Fruit fly (Drosophila melanogaster) whole organism, pupa: ENCODE data around the gene CG17633.

Experiments
- CG10348 ChIP-seq: fragments of 200-800 bp; sonication (Bioruptor generic); IDR thresholded peaks from 2 replicates; pipeline ENCODE4 v1.3.6; 2022; ENCODE audit warnings: missing biosample characterization, missing genetic modification characterization
- CG12605 ChIP-seq: fragments of 200-800 bp; sonication (Bioruptor generic); IDR thresholded peaks from 2 replicates; pipeline ENCODE4 v1.3.6; 2022; ENCODE audit warnings: missing biosample characterization, missing genetic modification characterization
- CG14655 ChIP-seq: fragments of 200-800 bp; sonication (Bioruptor generic); optimal IDR thresholded peaks from 3 replicates; lab custom pipeline; 2017; ENCODE audit warnings: mild to moderate bottlenecking, missing biosample characterization, missing genetic modification reagents, missing genetic modification characterization
- CG17806 ChIP-seq: fragments of 200-800 bp; sonication (Bioruptor generic); optimal IDR thresholded peaks from 2 replicates; lab custom pipeline; 2018; ENCODE audit warnings: missing biosample characterization, mild to moderate bottlenecking, missing genetic modification characterization, moderate library complexity
- CG32121 ChIP-seq: fragments of 200-800 bp; sonication (Bioruptor generic); IDR thresholded peaks from 2 replicates; pipeline ENCODE4 v1.3.6; 2022; ENCODE audit warnings: missing biosample characterization, missing genetic modification characterization
- CG8159 ChIP-seq: fragments of 200-800 bp; sonication (Bioruptor generic); optimal IDR thresholded peaks from 3 replicates; lab custom pipeline; 2018; ENCODE audit warnings: missing biosample characterization, mild to moderate bottlenecking, missing genetic modification characterization, moderate library complexity
- CG8301 ChIP-seq: fragments of 200-800 bp; sonication (Bioruptor generic); optimal IDR thresholded peaks from 2 replicates; lab custom pipeline; 2018; ENCODE audit warnings: missing biosample characterization, mild to moderate bottlenecking, missing genetic modification characterization
- CG9948 ChIP-seq: fragments of 200-800 bp; sonication (Bioruptor generic); optimal IDR thresholded peaks from 2 replicates; lab custom pipeline; 2018; ENCODE audit warnings: missing biosample characterization, mild to moderate bottlenecking, missing genetic modification characterization, moderate library complexity
- D1 ChIP-seq: fragments of 200-800 bp; sonication (Bioruptor generic); optimal IDR thresholded peaks from 2 replicates; lab custom pipeline; 2018; ENCODE audit warnings: missing biosample characterization, mild to moderate bottlenecking, missing genetic modification characterization, moderate library complexity
- EcR ChIP-seq: fragments of 200-800 bp; sonication (Bioruptor generic); optimal IDR thresholded peaks from 3 replicates; lab custom pipeline; 2019; ENCODE audit warnings: missing biosample characterization, missing genetic modification characterization, mild to moderate bottlenecking, moderate library complexity, missing genetic modification reagents
- Snoo ChIP-seq: fragments of 200-800 bp; sonication (Bioruptor generic); optimal IDR thresholded peaks from 3 replicates; lab custom pipeline; 2017; ENCODE audit warnings: missing biosample characterization, mild to moderate bottlenecking, missing genetic modification characterization, inconsistent platforms
- fd96Ca ChIP-seq: fragments of 200-800 bp; sonication (Bioruptor generic); IDR thresholded peaks from 3 replicates; pipeline ENCODE4 v1.3.6; 2022; ENCODE audit warnings: missing biosample characterization, missing genetic modification characterization
- gl ChIP-seq: fragments of 200-800 bp; sonication (Bioruptor generic); optimal IDR thresholded peaks from 2 replicates; lab custom pipeline; 2018; ENCODE audit warnings: missing biosample characterization, mild to moderate bottlenecking, missing genetic modification characterization
- rn ChIP-seq: fragments of 200-800 bp; sonication (Bioruptor generic); IDR thresholded peaks from 2 replicates; pipeline ENCODE4 v1.3.6; 2022; ENCODE audit warnings: missing biosample characterization, missing genetic modification characterization

The CG17633 gene

DNA sequence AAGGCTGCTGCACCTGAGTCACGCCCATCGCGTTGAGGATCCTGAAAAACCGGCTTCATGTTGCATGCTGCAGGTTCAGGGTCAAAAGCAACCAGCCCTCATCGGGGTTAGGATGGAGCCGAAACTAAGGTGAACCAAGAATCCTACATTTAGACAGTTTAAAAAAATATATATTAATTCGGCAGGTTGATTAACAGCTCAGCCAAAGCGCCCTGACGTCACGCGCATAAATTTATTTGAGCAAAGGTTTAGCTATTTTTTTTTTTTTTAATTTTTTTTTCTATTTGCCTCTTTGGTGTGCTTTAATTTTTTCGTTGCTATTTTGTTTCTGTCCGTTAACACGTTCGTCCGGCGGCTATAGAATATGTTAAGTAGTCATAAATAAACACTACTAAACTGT, 15.6 kb downstream of the CG17633 start:
- TF ChIP-seq D1 = peak; percentile 5
- no peak for TF ChIP-seq CG14655
- TF ChIP-seq CG8159 (tag; lab: Kevin White, UChicago) = peak; percentile 91

- TF ChIP-seq EcR (GFP tag; lab: Kevin White, UChicago) = peak; percentile 88
- TF ChIP-seq rn (GFP tag; lab: Robert Waterston, UW) = no peak
- no peak for TF ChIP-seq CG10348 (GFP tag; lab: Robert Waterston, UW)
- no peak for TF ChIP-seq CG8301
Measured at dm6 chr2L:9785917-9786432, 17.1 kb downstream of the CG17633 start.

- TF ChIP-seq fd96Ca (GFP tag; lab: Robert Waterston, UW) (no peak), CG12605 (no peak), EcR (GFP tag; lab: Kevin White, UChicago) (peak; percentile 38), Snoo (tag; lab: Kevin White, UChicago) (no peak), gl (tag; lab: Kevin White, UChicago) (no peak), CG32121 (peak; percentile 32; the same call in 1 of the 2 replicates), CG9948 (tag; lab: Kevin White, UChicago) (no peak), CG10348 (GFP tag; lab: Robert Waterston, UW) (no peak)
Measured at dm6 chr2L:9790535-9790992, 21.7 kb downstream of the CG17633 start, which contains the start of gene CG4036. Gene CG4036, plus strand, starts transcription at chr2L:9790882.

DNA sequence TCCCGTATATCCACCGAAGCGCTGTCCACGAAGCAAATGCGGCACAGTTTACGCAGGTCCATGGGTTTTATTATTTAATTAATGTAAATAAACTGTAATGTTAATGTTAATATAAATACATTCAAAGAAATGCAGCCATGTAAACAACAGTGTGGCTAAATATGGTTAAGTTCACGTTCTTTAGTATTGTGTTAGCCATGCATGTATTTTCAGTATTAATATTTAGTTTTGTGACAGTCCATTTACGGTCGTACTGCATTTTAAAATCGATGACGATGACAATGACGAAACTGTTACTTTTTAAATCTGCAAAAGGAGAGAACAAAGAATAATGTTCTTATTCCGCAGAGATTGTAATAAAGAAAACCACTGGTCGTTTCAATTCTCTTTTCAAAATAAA, 24.1 kb downstream of the CG17633 start, which contains the start of gene CG13123:
CG13123 (minus strand) TSS at position 163 of the 400 bp plus-strand sequence.
- TF ChIP-seq CG17806 (tag; lab: Kevin White, UChicago) = no peak
- TF ChIP-seq D1 = peak; percentile 54
